Fruit fly (Drosophila melanogaster) whole organism, embryonic: ENCODE measurements around the gene CG31436.
A peak's percentile ranks its signal among the peaks of the same experiment; 100 is the strongest.

Source experiments
- Ada2b ChIP-seq: fragments of 200-800 bp; sonication (Bioruptor generic); IDR thresholded peaks from 2 replicates; pipeline ENCODE4 v1.3.6; 2022; ENCODE audit warnings: missing biosample characterization, missing genetic modification characterization
- BEAF-32 ChIP-seq: fragments of 200-800 bp; sonication (Bioruptor generic); optimal IDR thresholded peaks from 3 replicates; lab custom pipeline; 2017; ENCODE audit warnings: missing biosample characterization, missing genetic modification characterization, mild to moderate bottlenecking, moderate library complexity, missing genetic modification reagents
- Blimp-1 ChIP-seq: fragments of 200-800 bp; sonication (Bioruptor generic); optimal IDR thresholded peaks from 3 replicates; lab custom pipeline; 2018; ENCODE audit warnings: missing biosample characterization, missing genetic modification characterization, mild to moderate bottlenecking, moderate library complexity, missing genetic modification reagents
- CG10321 ChIP-seq: fragments of 200-800 bp; sonication (Bioruptor generic); IDR thresholded peaks from 2 replicates; pipeline ENCODE4 v1.3.6; 2022; ENCODE audit warnings: missing biosample characterization, missing genetic modification characterization
- CG11247 ChIP-seq: fragments of 200-800 bp; sonication (Bioruptor generic); IDR thresholded peaks from 2 replicates; pipeline ENCODE4 v1.3.6; 2022; ENCODE audit warnings: missing biosample characterization, missing genetic modification characterization
- CG11560 ChIP-seq: fragments of 200-800 bp; sonication (Bioruptor generic); IDR thresholded peaks from 3 replicates; pipeline ENCODE4 v1.3.6; 2022; ENCODE audit warnings: missing biosample characterization, missing genetic modification characterization
- CG12769 ChIP-seq: fragments of 200-800 bp; sonication (Bioruptor generic); optimal IDR thresholded peaks from 2 replicates; lab custom pipeline; 2019; ENCODE audit warnings: missing biosample characterization, mild to moderate bottlenecking, missing genetic modification characterization, moderate library complexity
- CG13624 ChIP-seq: fragments of 200-800 bp; sonication (Bioruptor generic); optimal IDR thresholded peaks from 2 replicates; lab custom pipeline; 2016; ENCODE audit warnings: missing biosample characterization, missing genetic modification characterization
- CG17328 ChIP-seq: fragments of 200-800 bp; sonication (Bioruptor generic); IDR thresholded peaks from 2 replicates; pipeline ENCODE4 v1.3.6; 2022; ENCODE audit warnings: missing biosample characterization, missing genetic modification characterization
- CG17359 ChIP-seq: fragments of 200-800 bp; sonication (Bioruptor generic); optimal IDR thresholded peaks from 3 replicates; lab custom pipeline; 2018; ENCODE audit warnings: missing biosample characterization, mild to moderate bottlenecking, missing genetic modification characterization, moderate library complexity
- CG17385 ChIP-seq: fragments of 200-800 bp; sonication (Bioruptor generic); optimal IDR thresholded peaks from 3 replicates; lab custom pipeline; 2018; ENCODE audit warnings: missing biosample characterization, mild to moderate bottlenecking, missing genetic modification characterization
- CG17802 ChIP-seq: fragments of 200-800 bp; sonication (Bioruptor generic); optimal IDR thresholded peaks from 2 replicates; lab custom pipeline; 2018; ENCODE audit warnings: missing biosample characterization, mild to moderate bottlenecking, missing genetic modification characterization, moderate library complexity
- CG2875 ChIP-seq: fragments of 200-800 bp; sonication (Bioruptor generic); optimal IDR thresholded peaks from 2 replicates; lab custom pipeline; 2017; ENCODE audit warnings: missing biosample characterization, mild to moderate bottlenecking, missing genetic modification characterization, missing genetic modification reagents
- CG30431 ChIP-seq: fragments of 200-800 bp; sonication (Bioruptor generic); optimal IDR thresholded peaks from 2 replicates; lab custom pipeline; 2017; ENCODE audit warnings: missing biosample characterization, missing genetic modification characterization
- CG4328 ChIP-seq: fragments of 200-800 bp; sonication (Bioruptor generic); optimal IDR thresholded peaks from 3 replicates; lab custom pipeline; 2017; ENCODE audit warnings: missing biosample characterization, missing genetic modification reagents, missing genetic modification characterization
- CG4404 ChIP-seq: fragments of 200-800 bp; sonication (Bioruptor generic); IDR thresholded peaks from 2 replicates; pipeline ENCODE4 v1.3.6; 2022; ENCODE audit warnings: missing biosample characterization, missing genetic modification characterization
- CG6272 ChIP-seq: fragments of 200-800 bp; sonication (Bioruptor generic); IDR thresholded peaks from 2 replicates; pipeline ENCODE4 v1.3.6; 2022; ENCODE audit warnings: missing biosample characterization, missing genetic modification characterization
- CG8290 ChIP-seq, 3 experiments: fragments of 200-800 bp; sonication (Bioruptor generic); optimal IDR thresholded peaks; 2 replicates each; lab custom pipeline; 2016 to 2019; ENCODE audit warnings: missing biosample characterization in 3 of 3, missing genetic modification characterization in 3 of 3, mild to moderate bottlenecking in 2 of 3, moderate library complexity in 1 of 3
- D ChIP-seq, 2 experiments: fragments of 200-800 bp in 1 of 2; fragments of >200 bp in 1 of 2; sonication (Bioruptor generic) in 1 of 2; optimal IDR thresholded peaks; 2 replicates in 1 of 2; 3 replicates in 1 of 2; lab custom pipeline; 2017; ENCODE audit warnings: mild to moderate bottlenecking in 1 of 2, missing biosample characterization in 1 of 2, missing genetic modification characterization in 1 of 2, missing genetic modification reagents in 1 of 2
- Doc2 ChIP-seq: fragments of 200-800 bp; sonication (Bioruptor generic); IDR thresholded peaks from 2 replicates; pipeline ENCODE4 v1.3.6; 2022; ENCODE audit warnings: missing biosample characterization, missing genetic modification characterization
- Doc3 ChIP-seq: fragments of 200-800 bp; sonication (Bioruptor generic); IDR thresholded peaks from 3 replicates; pipeline ENCODE4 v1.3.6; 2022; ENCODE audit warnings: missing biosample characterization, missing genetic modification characterization; ENCODE audit not compliant: partially characterized antibody
- Dref ChIP-seq: fragments of 200-800 bp; sonication (Bioruptor generic); IDR thresholded peaks from 2 replicates; pipeline ENCODE4 v1.3.6; 2022; ENCODE audit warnings: missing biosample characterization, missing genetic modification characterization
- ERR ChIP-seq: fragments of 200-800 bp; sonication (Bioruptor generic); optimal IDR thresholded peaks from 2 replicates; lab custom pipeline; 2016; ENCODE audit warnings: missing biosample characterization, missing genetic modification characterization
- MBD-R2 ChIP-seq: fragments of 200-800 bp; sonication (Bioruptor generic); IDR thresholded peaks from 2 replicates; pipeline ENCODE4 v1.3.6; 2022; ENCODE audit warnings: missing biosample characterization, missing genetic modification characterization
- MESR4 ChIP-seq: fragments of 200-800 bp; sonication (Bioruptor generic); optimal IDR thresholded peaks from 2 replicates; lab custom pipeline; 2018; ENCODE audit warnings: missing biosample characterization, mild to moderate bottlenecking, missing genetic modification characterization, moderate library complexity
- Sry-δ ChIP-seq: fragments of 200-800 bp; sonication (Bioruptor generic); optimal IDR thresholded peaks from 2 replicates; lab custom pipeline; 2016; ENCODE audit warnings: missing biosample characterization, missing genetic modification characterization
- Usf ChIP-seq: fragments of 200-800 bp; sonication (Bioruptor generic); optimal IDR thresholded peaks from 2 replicates; lab custom pipeline; 2017; ENCODE audit warnings: missing genotype, missing biosample characterization, missing genetic modification characterization
- bcd ChIP-seq: fragments of 200-800 bp; sonication (Bioruptor generic); optimal IDR thresholded peaks from 2 replicates; lab custom pipeline; 2017; ENCODE audit warnings: missing biosample characterization, mild to moderate bottlenecking, missing genetic modification characterization
- dm ChIP-seq: fragments of 200-800 bp; sonication (Bioruptor generic); optimal IDR thresholded peaks from 3 replicates; lab custom pipeline; 2016; ENCODE audit warnings: missing biosample characterization, missing genetic modification characterization
- dmrt11E ChIP-seq: fragments of 200-800 bp; sonication (Bioruptor generic); optimal IDR thresholded peaks from 3 replicates; lab custom pipeline; 2018; ENCODE audit warnings: missing biosample characterization, mild to moderate bottlenecking, missing genetic modification characterization, moderate library complexity
- esg ChIP-seq: fragments of 200-800 bp; sonication (Bioruptor generic); conservative IDR thresholded peaks from 2 replicates; pipeline ENCODE4 v1.3.6; 2022; ENCODE audit warnings: missing biosample characterization, missing genetic modification characterization
- hb ChIP-seq: fragments of 200-800 bp; sonication (Bioruptor generic); IDR thresholded peaks from 3 replicates; pipeline ENCODE4 v1.3.6; 2022; ENCODE audit warnings: missing biosample characterization, missing genetic modification characterization; ENCODE audit not compliant: partially characterized antibody
- hbn ChIP-seq: fragments of 200-800 bp; sonication (Bioruptor generic); IDR thresholded peaks from 2 replicates; pipeline ENCODE4 v1.3.6; 2022; ENCODE audit warnings: missing biosample characterization, missing genetic modification characterization; ENCODE audit not compliant: partially characterized antibody
- hkb ChIP-seq, 2 experiments: fragments of 200-800 bp in 1 of 2; fragments of >200 bp in 1 of 2; sonication (Bioruptor generic) in 1 of 2; IDR thresholded peaks in 1 of 2; optimal IDR thresholded peaks in 1 of 2; 2 replicates each; pipeline versions ENCODE4 v1.3.6 to Lab custom; 2017 to 2022; ENCODE audit warnings: missing biosample characterization in 1 of 2, missing genetic modification characterization in 1 of 2
- ind ChIP-seq: fragments of 200-800 bp; sonication (Bioruptor generic); optimal IDR thresholded peaks from 3 replicates; lab custom pipeline; 2016; ENCODE audit warnings: missing biosample characterization, missing genetic modification characterization
- kay ChIP-seq: fragments of 200-800 bp; sonication (Bioruptor generic); optimal IDR thresholded peaks from 2 replicates; lab custom pipeline; 2016; ENCODE audit warnings: missing biosample characterization, missing genetic modification characterization
- maf-S ChIP-seq: fragments of 200-800 bp; sonication (Bioruptor generic); optimal IDR thresholded peaks from 2 replicates; lab custom pipeline; 2016; ENCODE audit warnings: missing biosample characterization, missing genetic modification characterization
- nau ChIP-seq: fragments of 200-800 bp; sonication (Bioruptor generic); optimal IDR thresholded peaks from 3 replicates; lab custom pipeline; 2017; ENCODE audit warnings: missing biosample characterization, mild to moderate bottlenecking, missing genetic modification characterization, missing genetic modification reagents
- nom ChIP-seq: fragments of 200-800 bp; sonication (Bioruptor generic); optimal IDR thresholded peaks from 2 replicates; lab custom pipeline; 2017; ENCODE audit warnings: missing biosample characterization, missing genetic modification characterization, mild to moderate bottlenecking, moderate library complexity, missing genetic modification reagents
- peb ChIP-seq: fragments of 200-800 bp; sonication (Bioruptor generic); IDR thresholded peaks from 2 replicates; pipeline ENCODE4 v1.3.6; 2022; ENCODE audit warnings: missing biosample characterization, missing genetic modification characterization
- phol ChIP-seq: fragments of 200-800 bp; sonication (Bioruptor generic); optimal IDR thresholded peaks from 3 replicates; lab custom pipeline; 2018; ENCODE audit warnings: missing biosample characterization, mild to moderate bottlenecking, missing genetic modification characterization, moderate library complexity
- psq ChIP-seq: fragments of 200-800 bp; sonication (Bioruptor generic); optimal IDR thresholded peaks from 2 replicates; lab custom pipeline; 2017; ENCODE audit warnings: missing biosample characterization, missing genetic modification characterization
- pzg ChIP-seq: fragments of 200-800 bp; sonication (Bioruptor generic); optimal IDR thresholded peaks from 3 replicates; lab custom pipeline; 2018; ENCODE audit warnings: missing biosample characterization, mild to moderate bottlenecking, missing genetic modification characterization, moderate library complexity
- repo ChIP-seq: fragments of 200-800 bp; sonication (Bioruptor generic); optimal IDR thresholded peaks from 2 replicates; lab custom pipeline; 2016; ENCODE audit warnings: missing biosample characterization, missing genetic modification characterization
- slbo ChIP-seq: fragments of 200-800 bp; sonication (Bioruptor generic); IDR thresholded peaks from 2 replicates; pipeline ENCODE4 v1.3.6; 2022; ENCODE audit warnings: missing biosample characterization, missing genetic modification characterization
- slp2 ChIP-seq: fragments of 200-800 bp; sonication (Bioruptor generic); optimal IDR thresholded peaks from 2 replicates; lab custom pipeline; 2016; ENCODE audit warnings: missing biosample characterization, missing genetic modification characterization
- sr ChIP-seq: fragments of 200-800 bp; sonication (Bioruptor generic); IDR thresholded peaks from 3 replicates; pipeline ENCODE4 v1.3.6; 2022; ENCODE audit warnings: missing biosample characterization, missing genetic modification characterization
- sug ChIP-seq: fragments of 200-800 bp; optimal IDR thresholded peaks from 2 replicates; lab custom pipeline; 2019; ENCODE audit warnings: missing biosample characterization, mild to moderate bottlenecking, missing genetic modification characterization, moderate library complexity
- ttk ChIP-seq: fragments of 200-800 bp; sonication (Bioruptor generic); IDR thresholded peaks from 2 replicates; pipeline ENCODE4 v2.1.2; 2022; ENCODE audit warnings: missing biosample characterization, missing genetic modification characterization

The CG31436 gene

DNA sequence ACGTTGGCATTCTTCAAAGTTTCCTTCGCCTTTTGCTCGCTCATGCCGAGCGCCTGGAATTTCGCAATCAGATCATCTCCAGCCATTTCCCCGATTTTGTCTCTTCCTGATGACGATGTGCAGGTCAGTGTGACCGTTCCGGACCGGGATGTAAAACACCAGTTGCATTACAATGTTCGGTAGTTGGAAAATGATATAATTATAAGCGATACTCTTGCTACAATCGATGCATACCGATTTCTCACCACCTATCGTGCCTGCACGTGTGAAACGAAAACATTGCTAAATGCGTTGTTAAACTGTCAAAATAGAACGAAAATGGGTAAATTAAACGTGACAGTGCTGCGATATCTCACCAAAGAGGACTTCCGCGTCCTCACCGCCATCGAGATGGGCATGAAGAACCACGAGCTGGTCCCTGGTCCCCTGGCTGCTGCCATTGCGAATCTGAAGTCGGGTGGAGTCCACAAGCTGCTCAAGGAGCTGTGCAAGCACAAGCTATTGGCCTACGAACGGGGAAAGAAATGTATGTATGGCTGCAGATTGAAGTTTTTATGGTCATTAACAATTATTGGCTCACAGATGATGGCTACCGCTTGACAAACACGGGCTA, 38.2 kb upstream of the CG31436 start, which contains the start of the genes GlnRS and RIOK2 (continued):
- TF ChIP-seq CG17359: no peak
- TF ChIP-seq hb (GFP tag; lab: Robert Waterston, UW): peak; percentile 93
- peak; percentile 43; the same call in 1 of the 2 replicates for TF ChIP-seq slbo (GFP tag; lab: Robert Waterston, UW)
- TF ChIP-seq Doc2: no peak
- no peak for TF ChIP-seq nau (GFP tag; lab: Kevin White, UChicago)
- peak; percentile 97 for TF ChIP-seq BEAF-32
- no peak for TF ChIP-seq slp2 (GFP tag; lab: Kevin White, UChicago)
- TF ChIP-seq ind (GFP tag; lab: Kevin White, UChicago): no peak
- no peak for TF ChIP-seq CG12769 (tag; lab: Kevin White, UChicago)
- no peak for TF ChIP-seq CG4404
- TF ChIP-seq Sry-δ: peak; percentile 84
- no peak for TF ChIP-seq CG6272 (GFP tag; lab: Robert Waterston, UW)
- TF ChIP-seq repo: no peak
- TF ChIP-seq CG17328 (GFP tag; lab: Robert Waterston, UW): no peak
- peak; percentile 69 for TF ChIP-seq phol
- TF ChIP-seq D (optimal IDR thresholded peaks at IDR 0.05; lab: Kevin White, UChicago): peak; percentile 24
- no peak for TF ChIP-seq D (GFP tag; optimal IDR thresholded peaks at IDR 0.05; lab: Kevin White, UChicago)
- TF ChIP-seq hkb (optimal IDR thresholded peaks at IDR 0.05; lab: Kevin White, UChicago): no peak
- TF ChIP-seq hkb (GFP tag; IDR thresholded peaks at IDR 0.05; lab: Robert Waterston, UW): no peak
- TF ChIP-seq Usf (GFP tag; lab: Kevin White, UChicago): no peak
- no peak for TF ChIP-seq bcd
- TF ChIP-seq sug: peak; percentile 56
- TF ChIP-seq sr: no peak
- no peak for TF ChIP-seq CG17385
- TF ChIP-seq CG4328 (GFP tag; lab: Kevin White, UChicago): no peak
- TF ChIP-seq CG17802 (tag; lab: Kevin White, UChicago): peak; percentile 92
- TF ChIP-seq esg: no peak
- peak; percentile 95 for TF ChIP-seq MESR4
- no peak for TF ChIP-seq Blimp-1
- no peak for TF ChIP-seq CG8290 (GFP tag; optimal IDR thresholded peaks at IDR 0.05; lab: Kevin White, UChicago)
- no peak for TF ChIP-seq CG8290 (tag; optimal IDR thresholded peaks at IDR 0.05; lab: Kevin White, UChicago)
- peak; percentile 98 for TF ChIP-seq pzg
- TF ChIP-seq ERR (GFP tag; lab: Kevin White, UChicago): peak; percentile 35
- TF ChIP-seq dm: peak; percentile 99
- TF ChIP-seq Ada2b: no peak
- peak; percentile 92 for TF ChIP-seq Doc3 (GFP tag; lab: Robert Waterston, UW)
- TF ChIP-seq CG30431: no peak
- TF ChIP-seq MBD-R2 (GFP tag; lab: Robert Waterston, UW): peak; percentile 98
- TF ChIP-seq CG2875 (GFP tag; lab: Kevin White, UChicago): no peak
- no peak for TF ChIP-seq peb
- no peak for TF ChIP-seq maf-S (GFP tag; lab: Kevin White, UChicago)
- TF ChIP-seq CG13624 (GFP tag; lab: Kevin White, UChicago): peak; percentile 75
- TF ChIP-seq kay (GFP tag; lab: Kevin White, UChicago): peak; percentile 68
- TF ChIP-seq CG10321: no peak
- no peak for TF ChIP-seq nom
- TF ChIP-seq CG11247 (GFP tag; lab: Robert Waterston, UW): no peak
- no peak for TF ChIP-seq CG11560
- no peak for TF ChIP-seq ttk (GFP tag; lab: Robert Waterston, UW)
- no peak for TF ChIP-seq dmrt11E (tag; lab: Kevin White, UChicago)
- TF ChIP-seq Dref: peak; percentile 88
- no peak for TF ChIP-seq psq
- TF ChIP-seq hbn: peak; percentile 97
